Fruit fly (Drosophila melanogaster) whole organism, prepupa: ENCODE results near the gene sog.

Experiments
- Blimp-1 ChIP-seq: fragments of 200-800 bp; sonication (Bioruptor generic); optimal IDR thresholded peaks from 3 replicates; lab custom pipeline; 2017; ENCODE audit warnings: missing biosample characterization, missing genetic modification characterization, mild to moderate bottlenecking, moderate library complexity, missing genetic modification reagents
- CG10631 ChIP-seq: fragments of 200-800 bp; sonication (Bioruptor generic); optimal IDR thresholded peaks from 2 replicates; lab custom pipeline; 2016; ENCODE audit warnings: missing biosample characterization, missing genetic modification characterization
- CG10669 ChIP-seq: fragments of 200-800 bp; sonication (Bioruptor generic); optimal IDR thresholded peaks from 3 replicates; lab custom pipeline; 2018; ENCODE audit warnings: missing biosample characterization, mild to moderate bottlenecking, missing genetic modification characterization, moderate library complexity
- CG11294 ChIP-seq: fragments of 200-800 bp; sonication (Bioruptor generic); IDR thresholded peaks from 2 replicates; pipeline ENCODE4 v1.3.6; 2022; ENCODE audit warnings: missing biosample characterization, missing genetic modification characterization
- CG11762 ChIP-seq: fragments of 200-800 bp; sonication (Bioruptor generic); optimal IDR thresholded peaks from 3 replicates; lab custom pipeline; 2016; ENCODE audit warnings: missing biosample characterization, missing genetic modification characterization; ENCODE audit not compliant: insufficient read depth
- CG11902 ChIP-seq: fragments of 200-800 bp; sonication (Bioruptor generic); optimal IDR thresholded peaks from 3 replicates; lab custom pipeline; 2016; ENCODE audit warnings: missing biosample characterization, missing genetic modification characterization
- CG15336 ChIP-seq: fragments of 200-800 bp; sonication (Bioruptor generic); IDR thresholded peaks from 2 replicates; pipeline ENCODE4 v1.3.6; 2022; ENCODE audit warnings: missing biosample characterization, missing genetic modification characterization
- CG1621 ChIP-seq: fragments of 200-800 bp; sonication (Bioruptor generic); optimal IDR thresholded peaks from 3 replicates; lab custom pipeline; 2018; ENCODE audit warnings: missing biosample characterization, mild to moderate bottlenecking, missing genetic modification characterization
- CG3032 ChIP-seq: fragments of 200-800 bp; optimal IDR thresholded peaks from 2 replicates; lab custom pipeline; 2019; ENCODE audit warnings: missing biosample characterization, mild to moderate bottlenecking, missing genetic modification characterization, moderate library complexity
- CG32006 ChIP-seq: fragments of 200-800 bp; sonication (Bioruptor generic); optimal IDR thresholded peaks from 3 replicates; lab custom pipeline; 2017; ENCODE audit warnings: missing biosample characterization, mild to moderate bottlenecking, missing genetic modification characterization
- CG34406 ChIP-seq: fragments of 200-800 bp; sonication (Bioruptor generic); optimal IDR thresholded peaks from 3 replicates; lab custom pipeline; 2016; ENCODE audit warnings: missing biosample characterization, missing genetic modification characterization
- CG3919 ChIP-seq: fragments of 200-800 bp; sonication (Bioruptor generic); optimal IDR thresholded peaks from 3 replicates; lab custom pipeline; 2016; ENCODE audit warnings: missing biosample characterization, missing genetic modification characterization
- CG6276 ChIP-seq: fragments of 200-800 bp; sonication (Bioruptor generic); optimal IDR thresholded peaks from 2 replicates; lab custom pipeline; 2017; ENCODE audit warnings: missing biosample characterization, mild to moderate bottlenecking, missing genetic modification characterization
- CG6792 ChIP-seq: fragments of 200-800 bp; sonication (Bioruptor generic); optimal IDR thresholded peaks from 3 replicates; lab custom pipeline; 2016; ENCODE audit warnings: missing biosample characterization, missing genetic modification characterization
- CG6808 ChIP-seq: fragments of 200-800 bp; sonication (Bioruptor generic); optimal IDR thresholded peaks from 3 replicates; lab custom pipeline; 2017; ENCODE audit warnings: missing biosample characterization, missing genetic modification characterization, mild to moderate bottlenecking, moderate library complexity, missing genetic modification reagents
- CG6854 ChIP-seq: fragments of 200-800 bp; sonication (Bioruptor generic); optimal IDR thresholded peaks from 2 replicates; lab custom pipeline; 2017; ENCODE audit warnings: missing biosample characterization, mild to moderate bottlenecking, missing genetic modification characterization
- CG7368 ChIP-seq: fragments of 200-800 bp; sonication (Bioruptor generic); optimal IDR thresholded peaks from 3 replicates; lab custom pipeline; 2016; ENCODE audit warnings: missing biosample characterization, missing genetic modification characterization
- CG8119 ChIP-seq: fragments of 200-800 bp; sonication (Bioruptor generic); IDR thresholded peaks from 3 replicates; pipeline ENCODE4 v1.3.6; 2022; ENCODE audit warnings: missing biosample characterization, missing genetic modification characterization
- CG8319 ChIP-seq: fragments of 200-800 bp; sonication (Bioruptor generic); optimal IDR thresholded peaks from 3 replicates; lab custom pipeline; 2016; ENCODE audit warnings: missing biosample characterization, missing genetic modification characterization
- CG8632 ChIP-seq: fragments of 200-800 bp; sonication (Bioruptor generic); optimal IDR thresholded peaks from 3 replicates; lab custom pipeline; 2016; ENCODE audit warnings: missing biosample characterization, missing genetic modification characterization
- CG9139 ChIP-seq: fragments of 200-800 bp; sonication (Bioruptor generic); optimal IDR thresholded peaks from 3 replicates; lab custom pipeline; 2017; ENCODE audit warnings: missing biosample characterization, mild to moderate bottlenecking, missing genetic modification characterization
- Eip75B ChIP-seq: fragments of 200-800 bp; sonication (Bioruptor generic); optimal IDR thresholded peaks from 3 replicates; lab custom pipeline; 2016; ENCODE audit warnings: missing biosample characterization, missing genetic modification characterization
- Eip78C ChIP-seq: fragments of 200-800 bp; sonication (Bioruptor generic); peaks from one replicate; lab custom pipeline; 2016; ENCODE audit warnings: missing biosample characterization, missing genetic modification characterization
- Ets21C ChIP-seq: fragments of 200-800 bp; sonication (Bioruptor generic); optimal IDR thresholded peaks from 3 replicates; lab custom pipeline; 2016; ENCODE audit warnings: missing biosample characterization, missing genetic modification characterization
- Ets96B ChIP-seq: fragments of 200-800 bp; optimal IDR thresholded peaks from 2 replicates; lab custom pipeline; 2019; ENCODE audit warnings: missing biosample characterization, mild to moderate bottlenecking, missing genetic modification characterization, moderate library complexity
- Gug ChIP-seq: fragments of 200-800 bp; sonication (Bioruptor generic); IDR thresholded peaks from 2 replicates; pipeline ENCODE4 v1.3.6; 2022; ENCODE audit warnings: missing biosample characterization, missing genetic modification characterization
- Hr39 ChIP-seq: fragments of 200-800 bp; sonication (Bioruptor generic); optimal IDR thresholded peaks from 2 replicates; lab custom pipeline; 2016; ENCODE audit warnings: missing biosample characterization, missing genetic modification characterization
- Hr4 ChIP-seq: fragments of 200-800 bp; sonication (Bioruptor generic); optimal IDR thresholded peaks from 3 replicates; lab custom pipeline; 2016; ENCODE audit warnings: missing biosample characterization, missing genetic modification characterization
- OdsH ChIP-seq: fragments of 200-800 bp; sonication (Bioruptor generic); optimal IDR thresholded peaks from 3 replicates; lab custom pipeline; 2016; ENCODE audit warnings: missing biosample characterization, missing genetic modification characterization
- Smox ChIP-seq: fragments of 200-800 bp; sonication (Bioruptor generic); optimal IDR thresholded peaks from 3 replicates; lab custom pipeline; 2016; ENCODE audit warnings: missing biosample characterization, missing genetic modification characterization
- Sox102F ChIP-seq: fragments of 200-800 bp; sonication (Bioruptor generic); optimal IDR thresholded peaks from 2 replicates; lab custom pipeline; 2016; ENCODE audit warnings: missing biosample characterization, mild to moderate bottlenecking, missing genetic modification characterization
- Sox14 ChIP-seq: fragments of 200-800 bp; sonication (Bioruptor generic); optimal IDR thresholded peaks from 3 replicates; lab custom pipeline; 2016; ENCODE audit warnings: missing biosample characterization, missing genetic modification characterization
- achi ChIP-seq: fragments of 200-800 bp; sonication (Bioruptor generic); optimal IDR thresholded peaks from 3 replicates; lab custom pipeline; 2016; ENCODE audit warnings: missing biosample characterization, missing genetic modification characterization
- acj6 ChIP-seq: fragments of 200-800 bp; sonication (Bioruptor generic); optimal IDR thresholded peaks from 3 replicates; lab custom pipeline; 2016; ENCODE audit warnings: missing biosample characterization, missing genetic modification characterization
- dsx ChIP-seq: fragments of 200-800 bp; optimal IDR thresholded peaks from 3 replicates; lab custom pipeline; 2019; ENCODE audit warnings: missing biosample characterization, mild to moderate bottlenecking, missing genetic modification characterization, moderate library complexity; ENCODE audit not compliant: poor library complexity, severe bottlenecking
- eg ChIP-seq: fragments of 200-800 bp; sonication (Bioruptor generic); IDR thresholded peaks from 3 replicates; pipeline ENCODE4 v1.3.6; 2022; ENCODE audit warnings: missing biosample characterization, missing genetic modification characterization
- esn ChIP-seq: fragments of 200-800 bp; sonication (Bioruptor generic); optimal IDR thresholded peaks from 2 replicates; lab custom pipeline; 2016; ENCODE audit warnings: missing biosample characterization, mild to moderate bottlenecking, missing genetic modification characterization, moderate library complexity
- fd59A ChIP-seq: fragments of 200-800 bp; sonication (Bioruptor generic); optimal IDR thresholded peaks from 2 replicates; lab custom pipeline; 2017; ENCODE audit warnings: missing biosample characterization, mild to moderate bottlenecking, missing genetic modification characterization, missing genetic modification reagents
- fkh ChIP-seq: fragments of 200-800 bp; sonication (Bioruptor generic); optimal IDR thresholded peaks from 3 replicates; lab custom pipeline; 2017; ENCODE audit warnings: missing biosample characterization, mild to moderate bottlenecking, missing genetic modification characterization, moderate library complexity
- pdm3 ChIP-seq: fragments of 200-800 bp; sonication (Bioruptor generic); optimal IDR thresholded peaks from 3 replicates; lab custom pipeline; 2016; ENCODE audit warnings: missing biosample characterization, missing genetic modification characterization
- spab ChIP-seq: fragments of 200-800 bp; sonication (Bioruptor generic); optimal IDR thresholded peaks from 2 replicates; lab custom pipeline; 2017; ENCODE audit warnings: missing biosample characterization, mild to moderate bottlenecking, missing genetic modification characterization, missing genetic modification reagents
- ss ChIP-seq, 2 experiments: fragments of 200-800 bp; sonication (Bioruptor generic); optimal IDR thresholded peaks; 2 replicates in 1 of 2; 3 replicates in 1 of 2; lab custom pipeline; 2017 to 2018; ENCODE audit warnings: mild to moderate bottlenecking in 2 of 2, missing biosample characterization in 2 of 2, missing genetic modification characterization in 2 of 2, moderate library complexity in 1 of 2
- svp ChIP-seq: fragments of 200-800 bp; sonication (Bioruptor generic); peaks from one replicate; lab custom pipeline; 2016; ENCODE audit warnings: missing biosample characterization, missing genetic modification characterization
- topi ChIP-seq: fragments of 200-800 bp; sonication (Bioruptor generic); optimal IDR thresholded peaks from 3 replicates; lab custom pipeline; 2016; ENCODE audit warnings: missing biosample characterization, missing genetic modification characterization
- vri ChIP-seq: fragments of 200-800 bp; sonication (Bioruptor generic); optimal IDR thresholded peaks from 3 replicates; lab custom pipeline; 2016; ENCODE audit warnings: missing biosample characterization, mild to moderate bottlenecking, missing genetic modification characterization

Gene sog

DNA sequence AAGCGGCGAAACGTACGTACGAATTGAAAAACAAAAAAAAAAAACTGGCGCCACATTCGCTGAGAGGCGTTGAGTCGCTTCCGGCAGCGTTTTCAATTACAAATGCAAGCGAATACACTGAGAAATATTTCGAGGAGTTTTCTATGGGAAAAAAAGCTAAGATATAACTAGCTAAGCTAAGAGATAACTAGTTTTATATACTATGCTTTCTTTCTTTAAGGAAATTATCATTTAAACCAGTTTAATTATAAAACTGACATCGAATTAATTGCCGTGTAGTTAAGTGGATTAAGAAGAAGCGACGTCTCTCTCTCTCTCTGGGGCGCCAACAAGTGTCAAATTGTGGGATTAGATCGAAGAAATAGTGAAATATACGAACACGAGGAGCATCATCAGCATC, 17.8 kb downstream of the sog start (continued):
- TF ChIP-seq CG6854 (GFP tag; lab: Kevin White, UChicago) (no peak), CG11294 (GFP tag; lab: Robert Waterston, UW) (peak; percentile 40), Eip75B (GFP tag; lab: Kevin White, UChicago) (peak; percentile 31), Ets21C (GFP tag; lab: Kevin White, UChicago) (peak; percentile 37), CG7368 (GFP tag; lab: Kevin White, UChicago) (no peak), OdsH (GFP tag; lab: Kevin White, UChicago) (peak; percentile 61), CG6276 (GFP tag; lab: Kevin White, UChicago) (peak; percentile 53), eg (GFP tag; lab: Robert Waterston, UW) (peak; percentile 76), fd59A (no peak), acj6 (GFP tag; lab: Kevin White, UChicago) (peak; percentile 49), pdm3 (GFP tag; lab: Kevin White, UChicago) (peak; percentile 66), CG8319 (GFP tag; lab: Kevin White, UChicago) (no peak), CG11902 (GFP tag; lab: Kevin White, UChicago) (no peak), Sox14 (GFP tag; lab: Kevin White, UChicago) (peak; percentile 45), vri (GFP tag; lab: Kevin White, UChicago) (no peak), Hr39 (peak; percentile 60), CG3032 (tag; lab: Kevin White, UChicago) (no peak), CG32006 (GFP tag; lab: Kevin White, UChicago) (peak; percentile 71), Sox102F (GFP tag; lab: Kevin White, UChicago) (peak; percentile 42), CG6808 (no peak), Blimp-1 (GFP tag; lab: Kevin White, UChicago) (no peak), Gug (GFP tag; lab: Robert Waterston, UW) (peak; percentile 77), CG34406 (GFP tag; lab: Kevin White, UChicago) (peak; percentile 42), CG9139 (GFP tag; lab: Kevin White, UChicago) (no peak), dsx (GFP tag; lab: Kevin White, UChicago) (no peak), Smox (GFP tag; lab: Kevin White, UChicago) (peak; percentile 46), CG6792 (GFP tag; lab: Kevin White, UChicago) (peak; percentile 3), CG1621 (tag; lab: Kevin White, UChicago) (no peak), Eip78C (GFP tag; lab: Kevin White, UChicago) (peak; percentile 72), topi (GFP tag; lab: Kevin White, UChicago) (peak; percentile 58), achi (GFP tag; lab: Kevin White, UChicago) (peak; percentile 55), ss (GFP tag; optimal IDR thresholded peaks at IDR 0.05; lab: Kevin White, UChicago) (no peak), spab (GFP tag; lab: Kevin White, UChicago) (no peak)

DNA sequence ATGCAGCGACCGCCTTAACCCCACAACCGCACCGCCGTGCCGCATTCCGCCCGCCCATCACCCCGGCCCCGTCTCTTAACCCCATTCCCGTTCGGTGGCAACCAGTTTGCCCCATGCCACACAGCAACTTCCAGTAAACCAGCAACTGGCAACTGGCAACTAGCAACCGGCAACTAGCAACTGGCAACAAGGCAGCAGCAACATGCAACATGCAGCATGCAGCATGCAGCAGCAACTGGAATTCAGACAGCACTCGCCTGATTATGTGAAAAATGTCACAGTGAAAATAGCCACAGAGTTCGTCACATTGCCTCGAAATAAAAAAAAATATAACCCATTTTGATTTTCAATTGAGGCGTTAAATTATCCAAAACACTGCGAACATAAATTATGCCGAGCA, 21.4 kb downstream of the sog start:
- peak in 1 of 2 experiments; percentile 21 for TF ChIP-seq ss (GFP tag; optimal IDR thresholded peaks at IDR 0.05; lab: Kevin White, UChicago)
- peak; percentile 34; the same call in 1 of the 2 replicates for TF ChIP-seq CG15336 (GFP tag; lab: Robert Waterston, UW)
- peak; percentile 64 for TF ChIP-seq CG3919
- no peak for TF ChIP-seq Eip75B (GFP tag; lab: Kevin White, UChicago)
- no peak for TF ChIP-seq Smox (GFP tag; lab: Kevin White, UChicago)
- 0 out of 3 replicates have a peak, but pooled peaks have one; percentile 5 for TF ChIP-seq CG8119 (GFP tag; lab: Robert Waterston, UW)

DNA sequence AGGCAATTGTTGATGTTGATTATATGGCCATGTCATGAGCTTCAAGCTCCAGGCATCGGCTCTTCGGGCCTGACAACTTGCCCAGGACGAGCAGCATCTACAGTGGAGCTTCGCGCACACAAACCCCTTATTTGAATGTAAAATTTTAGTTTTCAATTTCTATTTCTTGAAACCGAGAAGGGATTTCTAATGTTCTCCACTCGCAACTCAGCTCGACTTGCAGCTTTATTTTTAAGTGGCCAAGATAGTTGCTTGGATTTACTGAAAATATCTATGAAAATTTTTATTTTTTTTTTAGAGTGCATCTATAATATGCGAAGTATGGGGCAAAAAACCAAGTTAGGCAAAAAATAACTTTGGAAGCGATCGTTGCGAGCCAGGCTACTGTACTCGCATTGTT, 22.3 kb downstream of the sog start:
- TF ChIP-seq CG8119 (GFP tag; lab: Robert Waterston, UW) = no peak; the same call in 2 of the 3 replicates
- peak; percentile 36; the same call in 1 of the 3 replicates for TF ChIP-seq eg (GFP tag; lab: Robert Waterston, UW)
- TF ChIP-seq Eip75B (GFP tag; lab: Kevin White, UChicago) = peak; percentile 3
- peak; percentile 46 for TF ChIP-seq pdm3 (GFP tag; lab: Kevin White, UChicago)
- TF ChIP-seq acj6 (GFP tag; lab: Kevin White, UChicago) = peak; percentile 23
- TF ChIP-seq CG10669 (GFP tag; lab: Kevin White, UChicago) = peak; percentile 12
- TF ChIP-seq esn (GFP tag; lab: Kevin White, UChicago) = peak; percentile 30
- peak; percentile 13 for TF ChIP-seq Ets96B (tag; lab: Kevin White, UChicago)
- peak; percentile 38 for TF ChIP-seq topi (GFP tag; lab: Kevin White, UChicago)
- no peak for TF ChIP-seq Sox102F (GFP tag; lab: Kevin White, UChicago)
- no peak for TF ChIP-seq fkh
- peak; percentile 19 for TF ChIP-seq CG10631 (GFP tag; lab: Kevin White, UChicago)
- TF ChIP-seq Hr4 (GFP tag; lab: Kevin White, UChicago) = peak; percentile 39
- TF ChIP-seq CG6854 (GFP tag; lab: Kevin White, UChicago) = no peak
- peak; percentile 13 for TF ChIP-seq Hr39
- TF ChIP-seq Sox14 (GFP tag; lab: Kevin White, UChicago) = peak; percentile 41
- no peak for TF ChIP-seq CG11762
- TF ChIP-seq CG34406 (GFP tag; lab: Kevin White, UChicago) = peak; percentile 20
- peak; percentile 40; the same call in 1 of the 2 replicates for TF ChIP-seq CG15336 (GFP tag; lab: Robert Waterston, UW)
- TF ChIP-seq svp = peak; percentile 76
- TF ChIP-seq CG8319 (GFP tag; lab: Kevin White, UChicago) = no peak
- peak; percentile 10 for TF ChIP-seq CG8632 (GFP tag; lab: Kevin White, UChicago)
- TF ChIP-seq OdsH (GFP tag; lab: Kevin White, UChicago) = peak; percentile 16
